Worm (Caenorhabditis elegans): ENCODE results near the gene T23D5.3.

DNA sequence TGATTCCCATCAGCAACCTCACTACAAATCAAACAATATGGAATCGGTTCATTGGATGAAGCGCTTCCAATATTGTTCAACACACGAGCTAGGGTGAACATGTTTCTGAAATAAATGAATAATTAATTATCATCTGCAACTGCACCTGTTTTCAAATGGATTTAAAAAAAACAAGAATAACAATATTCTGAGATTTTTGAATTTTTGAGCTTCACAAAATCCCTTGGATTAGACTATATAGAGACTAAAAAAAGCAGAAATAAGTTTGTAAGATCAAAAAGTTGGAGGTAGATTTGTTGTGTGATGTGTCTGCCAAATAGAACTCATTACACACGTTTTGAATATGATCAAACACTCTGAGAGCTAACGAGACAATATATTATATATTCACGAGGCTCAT, 33.7 kb downstream of the T23D5.3 start, which contains the start of gene nhr-199:
- TF ChIP-seq elt-3 (tag; optimal IDR thresholded peaks at IDR 0.05) (no peak), nhr-129 (tag; optimal IDR thresholded peaks at IDR 0.05) (no peak), nhr-77 (tag; optimal IDR thresholded peaks at IDR 0.05) (no peak), lin-13 (GFP tag; optimal IDR thresholded peaks at IDR 0.05) (no peak), nhr-21 (tag; optimal IDR thresholded peaks at IDR 0.05) (no peak), lin-39 (tag; optimal IDR thresholded peaks at IDR 0.05) (no peak), ceh-16 (tag; optimal IDR thresholded peaks at IDR 0.05) (no peak), aly-2 (tag; optimal IDR thresholded peaks at IDR 0.05) (no peak), sma-9 (GFP tag; optimal IDR thresholded peaks at IDR 0.05) (no peak), sma-9 (tag; optimal IDR thresholded peaks at IDR 0.05) (no peak)

All from whole organism, L2 larva.